Fruit fly (Drosophila melanogaster): Measurements from ENCODE around the gene pyd3.
A peak's percentile ranks its signal among the peaks of the same experiment; 100 is the strongest.

pyd3 gene

dm6 chr3R:7757822-7758221 lies 7.9 kb upstream of the pyd3 start, which contains the start of gene CG10919:
Gene CG10919 (plus strand): TSS chr3R:7758122.
- TF ChIP-seq psq (optimal IDR thresholded peaks at IDR 0.05) (no peak), pan (optimal IDR thresholded peaks at IDR 0.05) (no peak), EcR (GFP tag; optimal IDR thresholded peaks at IDR 0.05) (no peak), CG8478 (optimal IDR thresholded peaks at IDR 0.05) (no peak), usp (GFP tag; optimal IDR thresholded peaks at IDR 0.05) (no peak), Dll (optimal IDR thresholded peaks at IDR 0.05) (no peak)

- TF ChIP-seq usp (GFP tag; optimal IDR thresholded peaks at IDR 0.05) = no peak
- TF ChIP-seq CG8478 (optimal IDR thresholded peaks at IDR 0.05) = peak; percentile 34
These were observed 3.6 kb upstream of the pyd3 start for dm6 chr3R:7753518-7753917.

dm6 chr3R:7739463-7739862 lies 10.4 kb downstream of the pyd3 start, which contains the start of gene CG43254:
Gene CG43254 (minus strand): TSS chr3R:7739563.
- TF ChIP-seq usp (GFP tag; optimal IDR thresholded peaks at IDR 0.05) (no peak), CG8478 (optimal IDR thresholded peaks at IDR 0.05) (no peak), Dll (optimal IDR thresholded peaks at IDR 0.05) (no peak), pan (optimal IDR thresholded peaks at IDR 0.05) (no peak), psq (optimal IDR thresholded peaks at IDR 0.05) (no peak), EcR (GFP tag; optimal IDR thresholded peaks at IDR 0.05) (no peak)

dm6 chr3R:7722117-7722516 lies 27.8 kb downstream of the pyd3 start, which contains the start of gene CG2616:
Gene CG2616 (plus strand): TSS chr3R:7722417.
- TF ChIP-seq CG8478 (optimal IDR thresholded peaks at IDR 0.05) (no peak), pan (optimal IDR thresholded peaks at IDR 0.05) (no peak), Dll (optimal IDR thresholded peaks at IDR 0.05) (no peak), usp (GFP tag; optimal IDR thresholded peaks at IDR 0.05) (no peak), EcR (GFP tag; optimal IDR thresholded peaks at IDR 0.05) (no peak), psq (optimal IDR thresholded peaks at IDR 0.05) (no peak)

dm6 chr3R:7719990-7720389 lies 29.9 kb downstream of the pyd3 start:
- TF ChIP-seq EcR (GFP tag; optimal IDR thresholded peaks at IDR 0.05) (no peak), CG8478 (optimal IDR thresholded peaks at IDR 0.05) (no peak), usp (GFP tag; optimal IDR thresholded peaks at IDR 0.05) (no peak), psq (optimal IDR thresholded peaks at IDR 0.05) (no peak), pan (optimal IDR thresholded peaks at IDR 0.05) (no peak), Dll (optimal IDR thresholded peaks at IDR 0.05) (no peak)
